Fruit fly (Drosophila melanogaster) whole organism, prepupa: ENCODE data around the gene CG16904.

ENCODE experiments used
- CG11294 ChIP-seq: fragments of 200-800 bp; sonication (Bioruptor generic); IDR thresholded peaks from 2 replicates; pipeline ENCODE4 v1.3.6; 2022; ENCODE audit warnings: missing biosample characterization, missing genetic modification characterization
- CG34406 ChIP-seq: fragments of 200-800 bp; sonication (Bioruptor generic); optimal IDR thresholded peaks from 3 replicates; lab custom pipeline; 2016; ENCODE audit warnings: missing biosample characterization, missing genetic modification characterization
- CG4318 ChIP-seq: fragments of 200-800 bp; sonication (Bioruptor generic); optimal IDR thresholded peaks from 3 replicates; lab custom pipeline; 2017; ENCODE audit warnings: missing biosample characterization, mild to moderate bottlenecking, missing genetic modification characterization
- CG6276 ChIP-seq: fragments of 200-800 bp; sonication (Bioruptor generic); optimal IDR thresholded peaks from 2 replicates; lab custom pipeline; 2017; ENCODE audit warnings: missing biosample characterization, mild to moderate bottlenecking, missing genetic modification characterization
- CG6854 ChIP-seq: fragments of 200-800 bp; sonication (Bioruptor generic); optimal IDR thresholded peaks from 2 replicates; lab custom pipeline; 2017; ENCODE audit warnings: missing biosample characterization, mild to moderate bottlenecking, missing genetic modification characterization
- CG7368 ChIP-seq: fragments of 200-800 bp; sonication (Bioruptor generic); optimal IDR thresholded peaks from 3 replicates; lab custom pipeline; 2016; ENCODE audit warnings: missing biosample characterization, missing genetic modification characterization
- CG8119 ChIP-seq: fragments of 200-800 bp; sonication (Bioruptor generic); IDR thresholded peaks from 3 replicates; pipeline ENCODE4 v1.3.6; 2022; ENCODE audit warnings: missing biosample characterization, missing genetic modification characterization
- Ets96B ChIP-seq: fragments of 200-800 bp; optimal IDR thresholded peaks from 2 replicates; lab custom pipeline; 2019; ENCODE audit warnings: missing biosample characterization, mild to moderate bottlenecking, missing genetic modification characterization, moderate library complexity
- Hr39 ChIP-seq: fragments of 200-800 bp; sonication (Bioruptor generic); optimal IDR thresholded peaks from 2 replicates; lab custom pipeline; 2016; ENCODE audit warnings: missing biosample characterization, missing genetic modification characterization
- acj6 ChIP-seq: fragments of 200-800 bp; sonication (Bioruptor generic); optimal IDR thresholded peaks from 3 replicates; lab custom pipeline; 2016; ENCODE audit warnings: missing biosample characterization, missing genetic modification characterization
- eg ChIP-seq: fragments of 200-800 bp; sonication (Bioruptor generic); IDR thresholded peaks from 3 replicates; pipeline ENCODE4 v1.3.6; 2022; ENCODE audit warnings: missing biosample characterization, missing genetic modification characterization
- pdm3 ChIP-seq: fragments of 200-800 bp; sonication (Bioruptor generic); optimal IDR thresholded peaks from 3 replicates; lab custom pipeline; 2016; ENCODE audit warnings: missing biosample characterization, missing genetic modification characterization
- spab ChIP-seq: fragments of 200-800 bp; sonication (Bioruptor generic); optimal IDR thresholded peaks from 2 replicates; lab custom pipeline; 2017; ENCODE audit warnings: missing biosample characterization, mild to moderate bottlenecking, missing genetic modification characterization, missing genetic modification reagents

- TF ChIP-seq CG4318 (GFP tag; lab: Kevin White, UChicago) (no peak), CG34406 (GFP tag; lab: Kevin White, UChicago) (no peak), CG6276 (GFP tag; lab: Kevin White, UChicago) (no peak), acj6 (GFP tag; lab: Kevin White, UChicago) (peak; percentile 47), spab (GFP tag; lab: Kevin White, UChicago) (no peak), CG8119 (GFP tag; lab: Robert Waterston, UW) (no peak), Ets96B (tag; lab: Kevin White, UChicago) (peak; percentile 38), pdm3 (GFP tag; lab: Kevin White, UChicago) (no peak), CG6854 (GFP tag; lab: Kevin White, UChicago) (no peak), CG11294 (no peak), CG7368 (no peak), eg (GFP tag; lab: Robert Waterston, UW) (no peak), Hr39 (GFP tag; lab: Kevin White, UChicago) (peak; percentile 68)
Measured at dm6 chr3R:9791177-9791806, 25.5 kb downstream of the CG16904 start, which contains the start of the genes CG12945 and CG8507.
